Fruit fly (Drosophila melanogaster) whole organism, embryonic: ENCODE results near the gene CG31633.

Experiments
- Abd-B ChIP-seq: fragments of 200-800 bp; sonication (Bioruptor generic); optimal IDR thresholded peaks from 2 replicates; lab custom pipeline; 2018; ENCODE audit warnings: missing biosample characterization, mild to moderate bottlenecking, missing genetic modification characterization, moderate library complexity
- Aef1 ChIP-seq: fragments of 200-800 bp; sonication (Bioruptor generic); IDR thresholded peaks from 3 replicates; pipeline ENCODE4 v1.3.6; 2022; ENCODE audit warnings: missing biosample characterization, missing genetic modification characterization
- BEAF-32 ChIP-seq: fragments of 200-800 bp; sonication (Bioruptor generic); optimal IDR thresholded peaks from 3 replicates; lab custom pipeline; 2017; ENCODE audit warnings: missing biosample characterization, missing genetic modification characterization, mild to moderate bottlenecking, moderate library complexity, missing genetic modification reagents
- Bgb ChIP-seq: fragments of 200-800 bp; sonication (Bioruptor generic); IDR thresholded peaks from 2 replicates; pipeline ENCODE4 v1.3.6; 2022; ENCODE audit warnings: missing biosample characterization, missing genetic modification characterization; ENCODE audit not compliant: partially characterized antibody
- CG10462 ChIP-seq: fragments of 200-800 bp; sonication (Bioruptor generic); optimal IDR thresholded peaks from 2 replicates; lab custom pipeline; 2016; ENCODE audit warnings: missing biosample characterization, missing genetic modification characterization
- CG12104 ChIP-seq: fragments of 200-800 bp; sonication (Bioruptor generic); optimal IDR thresholded peaks from 3 replicates; lab custom pipeline; 2016; ENCODE audit warnings: missing biosample characterization, missing genetic modification characterization
- CG13287 ChIP-seq: fragments of 200-800 bp; sonication (Bioruptor generic); IDR thresholded peaks from 2 replicates; pipeline ENCODE4 v1.3.6; 2022; ENCODE audit warnings: missing biosample characterization, missing genetic modification characterization; ENCODE audit not compliant: partially characterized antibody
- CG13296 ChIP-seq: fragments of 200-800 bp; sonication (Bioruptor generic); optimal IDR thresholded peaks from 3 replicates; lab custom pipeline; 2018; ENCODE audit warnings: missing biosample characterization, mild to moderate bottlenecking, missing genetic modification characterization
- CG1832 ChIP-seq: fragments of 200-800 bp; sonication (Bioruptor generic); optimal IDR thresholded peaks from 2 replicates; lab custom pipeline; 2017; ENCODE audit warnings: missing biosample characterization, mild to moderate bottlenecking, missing genetic modification characterization, inconsistent platforms
- CG18599 ChIP-seq: fragments of 200-800 bp; sonication (Bioruptor generic); optimal IDR thresholded peaks from 3 replicates; lab custom pipeline; 2017; ENCODE audit warnings: missing biosample characterization, missing genetic modification characterization, mild to moderate bottlenecking, moderate library complexity, missing genetic modification reagents
- CG30020 ChIP-seq: fragments of 200-800 bp; optimal IDR thresholded peaks from 2 replicates; lab custom pipeline; 2019; ENCODE audit warnings: missing biosample characterization, mild to moderate bottlenecking, missing genetic modification characterization, moderate library complexity
- CG6765 ChIP-seq: fragments of 200-800 bp; sonication (Bioruptor generic); optimal IDR thresholded peaks from 3 replicates; lab custom pipeline; 2017; ENCODE audit warnings: missing biosample characterization, mild to moderate bottlenecking, missing genetic modification characterization
- CG8388 ChIP-seq: fragments of 200-800 bp; sonication (Bioruptor generic); optimal IDR thresholded peaks from 2 replicates; lab custom pipeline; 2019; ENCODE audit warnings: missing biosample characterization, mild to moderate bottlenecking, missing genetic modification characterization, moderate library complexity
- Dbx ChIP-seq: fragments of 200-800 bp; sonication (Bioruptor generic); IDR thresholded peaks from 3 replicates; pipeline ENCODE4 v1.3.6; 2022; ENCODE audit warnings: missing biosample characterization, missing genetic modification characterization
- Dek ChIP-seq: fragments of 200-800 bp; sonication (Bioruptor generic); optimal IDR thresholded peaks from 3 replicates; lab custom pipeline; 2019; ENCODE audit warnings: missing biosample characterization, mild to moderate bottlenecking, missing genetic modification characterization, moderate library complexity
- Dp ChIP-seq: fragments of 200-800 bp; sonication (Bioruptor generic); optimal IDR thresholded peaks from 2 replicates; lab custom pipeline; 2018; ENCODE audit warnings: missing biosample characterization, mild to moderate bottlenecking, missing genetic modification characterization, moderate library complexity
- Elba2 ChIP-seq: fragments of 200-800 bp; sonication (Bioruptor generic); optimal IDR thresholded peaks from 3 replicates; lab custom pipeline; 2016; ENCODE audit warnings: missing biosample characterization, missing genetic modification characterization
- GATAe ChIP-seq: fragments of 200-800 bp; sonication (Bioruptor generic); conservative IDR thresholded peaks from 2 replicates; pipeline ENCODE4 v1.3.6; 2022; ENCODE audit warnings: missing biosample characterization, missing genetic modification characterization
- HLH4C ChIP-seq: fragments of 200-800 bp; sonication (Bioruptor generic); IDR thresholded peaks from 3 replicates; pipeline ENCODE4 v1.3.6; 2022; ENCODE audit warnings: missing biosample characterization, missing genetic modification characterization; ENCODE audit not compliant: partially characterized antibody
- HLHmδ ChIP-seq: fragments of 200-800 bp; sonication (Bioruptor generic); optimal IDR thresholded peaks from 2 replicates; lab custom pipeline; 2018; ENCODE audit warnings: missing biosample characterization, mild to moderate bottlenecking, missing genetic modification characterization, moderate library complexity
- Nf-YC ChIP-seq: fragments of 200-800 bp; optimal IDR thresholded peaks from 3 replicates; lab custom pipeline; 2019; ENCODE audit warnings: missing biosample characterization, mild to moderate bottlenecking, missing genetic modification characterization, moderate library complexity
- Ptx1 ChIP-seq: fragments of 200-800 bp; sonication (Bioruptor generic); IDR thresholded peaks from 2 replicates; pipeline ENCODE4 v1.3.6; 2022; ENCODE audit warnings: missing biosample characterization, missing genetic modification characterization
- Six4 ChIP-seq: fragments of 200-800 bp; sonication (Bioruptor generic); optimal IDR thresholded peaks from 2 replicates; lab custom pipeline; 2016; ENCODE audit warnings: missing biosample characterization, missing genetic modification characterization
- Sox100B ChIP-seq: fragments of 200-800 bp; sonication (Bioruptor generic); optimal IDR thresholded peaks from 3 replicates; lab custom pipeline; 2018; ENCODE audit warnings: missing biosample characterization, mild to moderate bottlenecking, missing genetic modification characterization
- ab ChIP-seq: fragments of 200-800 bp; sonication (Bioruptor generic); optimal IDR thresholded peaks from 2 replicates; lab custom pipeline; 2016; ENCODE audit warnings: missing biosample characterization, missing genetic modification characterization
- br ChIP-seq: fragments of >200 bp; optimal IDR thresholded peaks from 2 replicates; lab custom pipeline; 2017
- btn ChIP-seq: fragments of 200-800 bp; sonication (Bioruptor generic); optimal IDR thresholded peaks from 2 replicates; lab custom pipeline; 2016; ENCODE audit warnings: missing biosample characterization, missing genetic modification characterization
- cas ChIP-seq: fragments of 200-800 bp; sonication (Bioruptor generic); IDR thresholded peaks from 2 replicates; pipeline ENCODE4 v1.3.6; 2022; ENCODE audit warnings: missing biosample characterization, missing genetic modification characterization
- crc ChIP-seq: fragments of 200-800 bp; sonication (Bioruptor generic); optimal IDR thresholded peaks from 2 replicates; lab custom pipeline; 2016; ENCODE audit warnings: missing biosample characterization, missing genetic modification characterization
- crol ChIP-seq: fragments of 200-800 bp; sonication (Bioruptor generic); IDR thresholded peaks from 2 replicates; pipeline ENCODE4 v1.3.6; 2022; ENCODE audit warnings: missing biosample characterization, missing genetic modification characterization
- dati ChIP-seq: fragments of 200-800 bp; sonication (Bioruptor generic); IDR thresholded peaks from 2 replicates; pipeline ENCODE4 v1.3.6; 2022; ENCODE audit warnings: missing biosample characterization, missing genetic modification characterization
- disco-r ChIP-seq: fragments of 200-800 bp; sonication (Bioruptor generic); optimal IDR thresholded peaks from 2 replicates; lab custom pipeline; 2016; ENCODE audit warnings: missing biosample characterization, missing genetic modification characterization
- grau ChIP-seq: fragments of 200-800 bp; optimal IDR thresholded peaks from 3 replicates; lab custom pipeline; 2019; ENCODE audit warnings: missing biosample characterization, mild to moderate bottlenecking, missing genetic modification characterization, moderate library complexity
- hbn ChIP-seq: fragments of 200-800 bp; sonication (Bioruptor generic); IDR thresholded peaks from 2 replicates; pipeline ENCODE4 v1.3.6; 2022; ENCODE audit warnings: missing biosample characterization, missing genetic modification characterization; ENCODE audit not compliant: partially characterized antibody
- jumu ChIP-seq: fragments of 200-800 bp; sonication (Bioruptor generic); optimal IDR thresholded peaks from 3 replicates; lab custom pipeline; 2016; ENCODE audit warnings: missing biosample characterization, missing genetic modification characterization
- lab ChIP-seq: fragments of 200-800 bp; sonication (Bioruptor generic); optimal IDR thresholded peaks from 3 replicates; lab custom pipeline; 2017; ENCODE audit warnings: missing biosample characterization, missing genetic modification characterization, mild to moderate bottlenecking, moderate library complexity, missing genetic modification reagents
- lov ChIP-seq, 2 experiments: fragments of 200-800 bp in 1 of 2; fragments of >200 bp in 1 of 2; sonication (Bioruptor generic) in 1 of 2; IDR thresholded peaks in 1 of 2; optimal IDR thresholded peaks in 1 of 2; 2 replicates in 1 of 2; 3 replicates in 1 of 2; pipeline versions ENCODE4 v1.3.6 to Lab custom; 2017 to 2022; ENCODE audit warnings: missing biosample characterization in 1 of 2, missing genetic modification characterization in 1 of 2
- nau ChIP-seq: fragments of 200-800 bp; sonication (Bioruptor generic); optimal IDR thresholded peaks from 3 replicates; lab custom pipeline; 2017; ENCODE audit warnings: missing biosample characterization, mild to moderate bottlenecking, missing genetic modification characterization, missing genetic modification reagents
- sd ChIP-seq: fragments of 200-800 bp; sonication (Bioruptor generic); optimal IDR thresholded peaks from 3 replicates; lab custom pipeline; 2018; ENCODE audit warnings: missing biosample characterization, mild to moderate bottlenecking, missing genetic modification characterization, moderate library complexity
- sim ChIP-seq: fragments of 200-800 bp; sonication (Bioruptor generic); IDR thresholded peaks from 2 replicates; pipeline ENCODE4 v1.3.6; 2022; ENCODE audit warnings: missing biosample characterization, missing genetic modification characterization
- sima ChIP-seq: fragments of 200-800 bp; sonication (Bioruptor generic); optimal IDR thresholded peaks from 2 replicates; lab custom pipeline; 2016; ENCODE audit warnings: missing biosample characterization, missing genetic modification characterization
- slou ChIP-seq: fragments of 200-800 bp; sonication (Bioruptor generic); optimal IDR thresholded peaks from 3 replicates; lab custom pipeline; 2016; ENCODE audit warnings: missing biosample characterization, missing genetic modification characterization
- tgo ChIP-seq: fragments of 200-800 bp; sonication (Bioruptor generic); IDR thresholded peaks from 3 replicates; pipeline ENCODE4 v1.3.6; 2022; ENCODE audit warnings: missing biosample characterization, missing genetic modification characterization
- tin ChIP-seq: fragments of 200-800 bp; sonication (Bioruptor generic); optimal IDR thresholded peaks from 3 replicates; lab custom pipeline; 2016; ENCODE audit warnings: missing biosample characterization, missing genetic modification characterization
- unc-4 ChIP-seq: fragments of 200-800 bp; sonication (Bioruptor generic); IDR thresholded peaks from 2 replicates; pipeline ENCODE4 v1.3.6; 2022; ENCODE audit warnings: missing biosample characterization, missing genetic modification characterization; ENCODE audit not compliant: partially characterized antibody
- vfl ChIP-seq: fragments of 200-800 bp; sonication (Bioruptor generic); optimal IDR thresholded peaks from 2 replicates; lab custom pipeline; 2016; ENCODE audit warnings: missing biosample characterization, missing genetic modification characterization
- vvl ChIP-seq: fragments of 200-800 bp; sonication (Bioruptor generic); IDR thresholded peaks from 2 replicates; pipeline ENCODE4 v1.3.6; 2022; ENCODE audit warnings: missing biosample characterization, missing genetic modification characterization
- wor ChIP-seq: fragments of 200-800 bp; sonication (Bioruptor generic); IDR thresholded peaks from 2 replicates; pipeline ENCODE4 v1.3.6; 2022; ENCODE audit warnings: missing biosample characterization, missing genetic modification characterization
- zen ChIP-seq: fragments of 200-800 bp; sonication (Bioruptor generic); optimal IDR thresholded peaks from 3 replicates; lab custom pipeline; 2018; ENCODE audit warnings: missing biosample characterization, mild to moderate bottlenecking, missing genetic modification characterization, moderate library complexity

The CG31633 gene

dm6 chr2L:6647103-6647711 is 8.9 kb downstream of the CG31633 start (continued):
- TF ChIP-seq Dek (tag; lab: Kevin White, UChicago), result peak; percentile 96
- peak; percentile 96 for TF ChIP-seq ab (GFP tag; lab: Kevin White, UChicago)
- peak; percentile 98 for TF ChIP-seq tgo (GFP tag; lab: Robert Waterston, UW)
- peak; percentile 98 for TF ChIP-seq crc (GFP tag; lab: Kevin White, UChicago)
- peak; percentile 97 for TF ChIP-seq Abd-B
- TF ChIP-seq Ptx1 (GFP tag; lab: Robert Waterston, UW), result peak; percentile 98
- peak; percentile 98 for TF ChIP-seq btn (GFP tag; lab: Kevin White, UChicago)
- TF ChIP-seq Nf-YC (tag; lab: Kevin White, UChicago), result peak; percentile 91
- peak; percentile 99 for TF ChIP-seq Six4
- no peak for TF ChIP-seq br
- peak; percentile 99 for TF ChIP-seq tin
- TF ChIP-seq Bgb (GFP tag; lab: Robert Waterston, UW), result peak; percentile 52; the same call in 1 of the 2 replicates
- peak; percentile 97 for TF ChIP-seq zen
- TF ChIP-seq HLHmδ (GFP tag; lab: Kevin White, UChicago), result no peak
- TF ChIP-seq nau (GFP tag; lab: Kevin White, UChicago), result peak; percentile 98
- peak; percentile 98 for TF ChIP-seq CG18599 (GFP tag; lab: Kevin White, UChicago)
- TF ChIP-seq crol (GFP tag; lab: Robert Waterston, UW), result peak; percentile 68
- peak; percentile 99 for TF ChIP-seq vvl (GFP tag; lab: Robert Waterston, UW)
- TF ChIP-seq lab (GFP tag; lab: Kevin White, UChicago), result peak; percentile 99
- peak; percentile 87 for TF ChIP-seq GATAe (GFP tag; lab: Robert Waterston, UW)
- peak; percentile 96 for TF ChIP-seq wor (GFP tag; lab: Robert Waterston, UW)
- peak; percentile 97 for TF ChIP-seq CG6765
- TF ChIP-seq grau (tag; lab: Kevin White, UChicago), result peak; percentile 97
- peak; percentile 98 for TF ChIP-seq CG13296 (GFP tag; lab: Kevin White, UChicago)
- TF ChIP-seq lov (optimal IDR thresholded peaks at IDR 0.05; lab: Kevin White, UChicago), result no peak
- TF ChIP-seq lov (GFP tag; IDR thresholded peaks at IDR 0.05; lab: Robert Waterston, UW), result peak; percentile 95
- peak; percentile 93 for TF ChIP-seq slou (GFP tag; lab: Kevin White, UChicago)
- peak; percentile 60; the same call in 2 of the 3 replicates for TF ChIP-seq HLH4C (GFP tag; lab: Robert Waterston, UW)
- peak; percentile 96 for TF ChIP-seq jumu (GFP tag; lab: Kevin White, UChicago)
- TF ChIP-seq CG1832 (GFP tag; lab: Kevin White, UChicago), result no peak
- TF ChIP-seq Sox100B, result peak; percentile 98
- TF ChIP-seq sd, result peak; percentile 95
- TF ChIP-seq cas (GFP tag; lab: Robert Waterston, UW), result peak; percentile 88
- TF ChIP-seq unc-4 (GFP tag; lab: Robert Waterston, UW), result no peak
- peak; percentile 99 for TF ChIP-seq CG8388 (GFP tag; lab: Kevin White, UChicago)
- TF ChIP-seq disco-r (GFP tag; lab: Kevin White, UChicago), result peak; percentile 98
- peak; percentile 86 for TF ChIP-seq CG30020 (tag; lab: Kevin White, UChicago)
- peak; percentile 92 for TF ChIP-seq sima (GFP tag; lab: Kevin White, UChicago)
- peak; percentile 98 for TF ChIP-seq CG10462 (GFP tag; lab: Kevin White, UChicago)
- TF ChIP-seq sim, result peak; percentile 97
- TF ChIP-seq Aef1 (GFP tag; lab: Robert Waterston, UW), result peak; percentile 96
- TF ChIP-seq Dbx (GFP tag; lab: Robert Waterston, UW), result peak; percentile 95
- TF ChIP-seq hbn (GFP tag; lab: Robert Waterston, UW), result 0 out of 2 replicates have a peak, but pooled peaks have one; percentile 17
- peak; percentile 61 for TF ChIP-seq CG13287 (GFP tag; lab: Robert Waterston, UW)
- TF ChIP-seq vfl (GFP tag; lab: Kevin White, UChicago), result peak; percentile 96
- TF ChIP-seq BEAF-32, result peak; percentile 12
- TF ChIP-seq Dp (GFP tag; lab: Kevin White, UChicago), result peak; percentile 35
- peak; percentile 91 for TF ChIP-seq dati (GFP tag; lab: Robert Waterston, UW)
- TF ChIP-seq Elba2 (GFP tag; lab: Kevin White, UChicago), result peak; percentile 65
- TF ChIP-seq CG12104 (GFP tag; lab: Kevin White, UChicago), result peak; percentile 96
